Worm (Caenorhabditis elegans) whole organism, mixed stage, embryonic: ENCODE data around the gene C27F2.7.

Experiments used
- sptf-1 ChIP-seq: sonication (generic microtip); optimal IDR thresholded peaks from 2 replicates; lab custom pipeline; 2017; ENCODE audit warnings: mild to moderate bottlenecking, missing genetic modification characterization, moderate library complexity, missing compliant biosample characterization
- unc-62 ChIP-seq: fragments of 150-350 bp; optimal IDR thresholded peaks from 2 replicates; lab custom pipeline; 2014; ENCODE audit warnings: missing biosample characterization, missing genetic modification reagents, missing genetic modification characterization
- zip-8 ChIP-seq: fragments of 150-350 bp; optimal IDR thresholded peaks from 2 replicates; lab custom pipeline; 2014; ENCODE audit warnings: missing biosample characterization, missing genetic modification characterization

DNA sequence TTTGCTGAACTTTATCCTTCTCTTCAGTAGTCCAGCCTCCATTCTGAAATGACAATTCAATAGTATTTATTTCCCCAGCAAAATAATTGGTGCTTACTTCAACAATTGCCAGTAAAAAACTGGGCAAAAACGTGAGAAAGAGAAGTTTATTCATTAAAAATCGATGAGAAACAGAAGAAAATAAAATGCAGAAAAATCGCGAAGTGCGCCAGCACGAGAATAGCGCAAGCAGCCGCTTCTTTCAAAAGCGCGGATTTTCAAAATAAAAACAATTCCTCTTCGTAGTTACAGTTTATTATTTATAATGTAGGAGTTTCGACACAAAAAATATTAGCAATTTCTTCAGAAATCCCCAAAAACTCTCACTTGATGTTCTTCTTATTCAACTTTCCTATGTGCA, 21.4 kb downstream of the C27F2.7 start, which contains the start of gene C27F2.9:
- TF ChIP-seq unc-62, result no peak
- TF ChIP-seq sptf-1, result peak; percentile 76
- no peak for TF ChIP-seq zip-8 (tag; lab: Kevin White, UChicago)
